Worm (Caenorhabditis elegans): ENCODE results near the gene trmt-10A.
A peak's percentile ranks its signal among the peaks of the same experiment; 100 is the strongest.

Gene trmt-10A

ce11 chrIV:9932055-9932454 lies at the start of gene trmt-10A, which contains the start of gene F25H8.2:
TSS of gene trmt-10A (minus strand) at chrIV:9932213.
TSS of gene F25H8.2 (plus strand) at chrIV:9932235.
- no peak for TF ChIP-seq rcor-1 (GFP tag; IDR thresholded peaks at IDR 0.05)
- TF ChIP-seq repo-1 (tag; optimal IDR thresholded peaks at IDR 0.05), result no peak
- no peak for TF ChIP-seq F55B11.4 (tag; optimal IDR thresholded peaks at IDR 0.05; ENCODE audit: borderline replicate concordance, insufficient read depth)
- TF ChIP-seq attf-3 (GFP tag; conservative IDR thresholded peaks at IDR 0.05), result peak; percentile 76
- TF ChIP-seq attf-5 (GFP tag; optimal IDR thresholded peaks at IDR 0.05), result peak; percentile 54
- TF ChIP-seq mcd-1 (GFP tag; IDR thresholded peaks at IDR 0.05), result peak; percentile 70
- no peak for TF ChIP-seq ztf-18 (tag; optimal IDR thresholded peaks at IDR 0.05)

ce11 chrIV:9977602-9978172 lies 45.7 kb upstream of the trmt-10A start, which contains the start of gene dhp-2:
TSS of gene dhp-2 (plus strand) at chrIV:9978122.
- no peak for TF ChIP-seq Y95B8A.8 (GFP tag; IDR thresholded peaks at IDR 0.05)
- no peak for TF ChIP-seq madf-10 (tag; optimal IDR thresholded peaks at IDR 0.05)
- TF ChIP-seq tlf-1 (GFP tag; optimal IDR thresholded peaks at IDR 0.05), result no peak
- no peak for TF ChIP-seq nhr-90 (tag; optimal IDR thresholded peaks at IDR 0.05)
- no peak for TF ChIP-seq mes-4 (tag; optimal IDR thresholded peaks at IDR 0.05)
- no peak for TF ChIP-seq zim-3 (tag; optimal IDR thresholded peaks at IDR 0.05)
- TF ChIP-seq Y56A3A.18 (GFP tag; IDR thresholded peaks at IDR 0.05), result no peak
- TF ChIP-seq attf-6 (GFP tag; IDR thresholded peaks at IDR 0.05), result no peak
- no peak for TF ChIP-seq F57C9.4 (tag; optimal IDR thresholded peaks at IDR 0.05)

DNA sequence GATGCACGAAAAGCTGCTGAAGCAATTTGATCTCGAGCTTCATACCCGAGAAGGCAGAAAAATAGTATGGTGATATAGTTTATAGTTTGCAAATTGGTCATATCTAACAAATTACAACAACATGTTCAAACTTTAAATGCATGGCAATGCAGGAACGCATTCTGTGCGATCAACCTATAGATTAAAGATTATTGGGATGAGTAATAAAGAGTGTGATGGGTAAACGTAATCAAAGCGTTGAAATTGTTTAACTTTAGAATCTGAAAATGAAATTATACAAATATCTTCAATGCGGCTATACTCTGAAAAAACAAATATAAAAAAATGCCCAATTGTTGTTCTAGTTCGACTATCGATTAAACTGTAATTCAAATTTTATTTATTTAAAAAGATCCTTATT lies 44.3 kb upstream of the trmt-10A start, which contains the start of gene C47E12.14:
C47E12.14 (minus strand) TSS at position 101 of the 400 bp plus-strand sequence.
- no peak for TF ChIP-seq dpl-1 (GFP tag; optimal IDR thresholded peaks at IDR 0.05)
- TF ChIP-seq madf-6 (GFP tag; IDR thresholded peaks at IDR 0.05), result no peak
- TF ChIP-seq pbrm-1 (GFP tag; IDR thresholded peaks at IDR 0.05), result no peak
- TF ChIP-seq zfh-2 (GFP tag; conservative IDR thresholded peaks at IDR 0.05), result no peak
- TF ChIP-seq nfya-2 (GFP tag; IDR thresholded peaks at IDR 0.05), result no peak
- TF ChIP-seq tbx-9 (tag; optimal IDR thresholded peaks at IDR 0.05; ENCODE audit: borderline replicate concordance), result no peak
- TF ChIP-seq hsf-1 (GFP tag; IDR thresholded peaks at IDR 0.05), result no peak
- TF ChIP-seq ztf-26 (tag; optimal IDR thresholded peaks at IDR 0.05), result no peak
- TF ChIP-seq lin-26 (GFP tag; IDR thresholded peaks at IDR 0.05), result no peak

DNA sequence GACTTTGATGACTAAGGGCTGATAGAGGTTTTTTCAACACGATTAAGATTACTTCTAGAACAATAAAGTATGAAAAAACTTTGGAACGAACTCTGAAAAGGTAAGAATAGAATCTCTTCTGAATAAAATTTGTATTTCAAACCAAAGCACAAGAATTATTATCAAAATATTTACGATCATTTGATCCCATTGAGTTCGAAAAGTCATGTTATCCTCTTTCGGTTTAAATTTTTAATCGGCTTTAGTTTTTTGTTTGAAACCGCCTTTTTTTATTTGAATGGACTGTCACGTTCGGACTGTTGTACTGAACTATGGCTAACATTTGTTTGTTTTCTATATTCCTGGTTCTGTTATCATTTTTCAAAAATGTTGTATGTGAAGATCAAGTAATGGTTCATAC lies 42.4 kb upstream of the trmt-10A start, which contains the start of gene C47E12.9:
C47E12.9 (plus strand) TSS at position 301 of the 400 bp plus-strand sequence.
- TF ChIP-seq F52B5.7 (tag; optimal IDR thresholded peaks at IDR 0.05) (no peak), bed-2 (GFP tag; IDR thresholded peaks at IDR 0.05) (no peak), hrde-1 (tag; optimal IDR thresholded peaks at IDR 0.05; ENCODE audit: borderline replicate concordance) (no peak), ceh-27 (GFP tag; optimal IDR thresholded peaks at IDR 0.05) (no peak), zfh-2 (GFP tag; conservative IDR thresholded peaks at IDR 0.05) (no peak), hlh-12 (tag; optimal IDR thresholded peaks at IDR 0.05) (no peak), madf-8 (GFP tag; conservative IDR thresholded peaks at IDR 0.05) (no peak), unc-62 (GFP tag; optimal IDR thresholded peaks at IDR 0.05) (no peak), die-1 (tag; optimal IDR thresholded peaks at IDR 0.05) (no peak), mcd-1 (GFP tag; IDR thresholded peaks at IDR 0.05) (no peak), ztf-6 (GFP tag; IDR thresholded peaks at IDR 0.05) (no peak), ceh-79 (tag; optimal IDR thresholded peaks at IDR 0.05) (no peak), attf-3 (GFP tag; conservative IDR thresholded peaks at IDR 0.05) (no peak), nfyb-1 (GFP tag; IDR thresholded peaks at IDR 0.05) (no peak), lsl-1 (GFP tag; optimal IDR thresholded peaks at IDR 0.05) (no peak), D2030.7 (GFP tag; IDR thresholded peaks at IDR 0.05) (no peak)
